Worm (Caenorhabditis elegans) whole organism, young adult: ENCODE measurements around the gene nuaf-1.

ENCODE experiments used
- D2030.7 ChIP-seq: fragments of 200-800 bp; sonication (Bioruptor generic); IDR thresholded peaks from 2 replicates; pipeline ENCODE4 v1.3.6; 2022; ENCODE audit warnings: missing genetic modification reagents, missing genetic modification characterization, missing compliant biosample characterization
- F55B11.4 ChIP-seq: sonication (generic microtip); optimal IDR thresholded peaks from 2 replicates; lab custom pipeline; 2016; ENCODE audit warnings: missing compliant biosample characterization, missing genetic modification characterization, borderline replicate concordance; ENCODE audit not compliant: insufficient read depth
- aptf-2 ChIP-seq: fragments of 200-800 bp; sonication (Bioruptor generic); conservative IDR thresholded peaks from 2 replicates; pipeline ENCODE4 v1.3.6; 2022; ENCODE audit warnings: missing genetic modification reagents, missing genetic modification characterization, missing compliant biosample characterization
- bed-2 ChIP-seq: fragments of 200-800 bp; sonication (Bioruptor generic); IDR thresholded peaks from 2 replicates; pipeline ENCODE4 v1.3.6; 2022; ENCODE audit warnings: missing genetic modification reagents, missing genetic modification characterization, missing compliant biosample characterization
- ccch-3 ChIP-seq: fragments of 200-800 bp; sonication (Bioruptor generic); optimal IDR thresholded peaks from 2 replicates; lab custom pipeline; 2018; ENCODE audit warnings: mild to moderate bottlenecking, missing genetic modification characterization, missing compliant biosample characterization
- gei-17 ChIP-seq: fragments of 200-800 bp; sonication (Bioruptor generic); optimal IDR thresholded peaks from 2 replicates; lab custom pipeline; 2018; ENCODE audit warnings: mild to moderate bottlenecking, missing genetic modification characterization, missing compliant biosample characterization
- him-1 ChIP-seq: sonication (generic microtip); optimal IDR thresholded peaks from 2 replicates; lab custom pipeline; 2016; ENCODE audit warnings: missing genotype, missing genetic modification reagents, missing genetic modification characterization, missing compliant biosample characterization
- hlh-26 ChIP-seq: fragments of 200-800 bp; sonication (Bioruptor generic); conservative IDR thresholded peaks from 2 replicates; pipeline ENCODE4 v1.3.6; 2022; ENCODE audit warnings: missing genetic modification reagents, missing genetic modification characterization, missing compliant biosample characterization
- lin-35 ChIP-seq, 3 experiments: fragments of 150-350 bp in 2 of 3; sonication (generic microtip) in 1 of 3; optimal IDR thresholded peaks; 2 replicates each; lab custom pipeline; 2014 to 2018; ENCODE audit warnings: missing biosample characterization in 3 of 3, missing genetic modification characterization in 3 of 3, missing genetic modification reagents in 3 of 3
- nhr-90 ChIP-seq: sonication (generic microtip); optimal IDR thresholded peaks from 2 replicates; lab custom pipeline; 2016; ENCODE audit warnings: missing genotype, mild to moderate bottlenecking, missing genetic modification characterization, missing compliant biosample characterization
- snpc-4 ChIP-seq, 5 experiments: fragments of 150-350 bp in 1 of 5; sonication (generic microtip) in 4 of 5; optimal IDR thresholded peaks; 2 replicates each; lab custom pipeline; 2014 to 2018; ENCODE audit warnings: missing genetic modification characterization in 5 of 5, missing biosample characterization in 3 of 5, antibody characterized with exemption in 2 of 5, mild to moderate bottlenecking in 2 of 5, missing compliant biosample characterization in 2 of 5, missing genotype in 2 of 5, moderate library complexity in 2 of 5, missing genetic modification reagents in 1 of 5
- unc-62 ChIP-seq: fragments of 150-350 bp; optimal IDR thresholded peaks from 2 replicates; lab custom pipeline; 2014; ENCODE audit warnings: missing biosample characterization, missing genetic modification reagents, missing genetic modification characterization
- zfh-2 ChIP-seq: fragments of 200-800 bp; sonication (Bioruptor generic); conservative IDR thresholded peaks from 2 replicates; pipeline ENCODE4 v1.3.6; 2022; ENCODE audit warnings: missing genetic modification reagents, missing genetic modification characterization, missing compliant biosample characterization

DNA sequence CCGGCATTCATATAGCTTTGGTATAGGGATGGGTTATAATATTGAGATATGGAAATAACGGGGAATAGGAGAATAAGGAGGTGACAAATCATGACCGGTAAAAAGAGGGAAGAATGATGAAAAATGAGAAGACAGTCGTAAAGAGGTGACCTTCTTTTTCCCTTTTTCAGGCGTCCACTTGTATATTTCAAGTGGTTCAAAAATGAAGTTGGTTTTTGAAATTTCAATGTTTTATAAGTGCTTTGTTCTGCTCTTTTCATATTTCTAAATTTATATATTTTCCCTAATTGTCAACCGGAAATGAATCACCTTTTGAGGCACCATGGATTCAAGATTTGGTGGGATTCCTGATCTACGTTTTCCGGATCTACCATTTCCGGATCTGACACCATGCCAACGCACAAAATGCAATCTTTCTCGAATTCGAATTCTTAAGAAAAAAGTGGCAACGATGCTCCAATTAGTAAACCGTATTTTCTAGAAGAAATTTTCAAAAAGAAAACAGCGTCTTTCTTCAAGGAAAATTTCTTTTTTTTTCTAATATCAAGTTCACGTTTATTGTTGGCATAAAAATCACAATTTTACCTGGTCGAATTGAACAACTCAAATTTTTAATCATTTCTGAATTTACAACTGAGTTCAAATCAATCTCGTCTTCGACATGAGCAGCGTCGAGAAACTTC, 21.2 kb upstream of the nuaf-1 start, which contains the start of the genes F53F4.2 and F53F4.18:
- TF ChIP-seq D2030.7 (GFP tag; lab: Robert Waterston, UW): no peak
- TF ChIP-seq aptf-2 (GFP tag; lab: Robert Waterston, UW): no peak
- no peak for TF ChIP-seq nhr-90
- no peak for TF ChIP-seq zfh-2 (GFP tag; lab: Robert Waterston, UW)
- no peak for TF ChIP-seq unc-62 (GFP tag; lab: Kevin White, UChicago)
- no peak for TF ChIP-seq lin-35 (GFP tag; optimal IDR thresholded peaks at IDR 0.05; lab: Kevin White, UChicago)
- TF ChIP-seq ccch-3 (GFP tag; lab: Kevin White, UChicago): no peak
- TF ChIP-seq gei-17 (GFP tag; lab: Kevin White, UChicago): no peak
- no peak for TF ChIP-seq F55B11.4 (tag; lab: Kevin White, UChicago)
- TF ChIP-seq him-1: no peak
- no peak for TF ChIP-seq bed-2
- no peak for TF ChIP-seq snpc-4 (GFP tag; optimal IDR thresholded peaks at IDR 0.05; lab: Kevin White, UChicago)
- no peak for TF ChIP-seq snpc-4 (tag; optimal IDR thresholded peaks at IDR 0.05; lab: Kevin White, UChicago)
- no peak for TF ChIP-seq hlh-26 (GFP tag; lab: Robert Waterston, UW)
